Worm (Caenorhabditis elegans): Measurements from ENCODE around the gene nhr-70.

nhr-70 gene

ce11 chrV:18578306-18578705 is 38.1 kb upstream of the nhr-70 start:
- no peak for TF ChIP-seq elt-1 (tag; optimal IDR thresholded peaks at IDR 0.05)
- TF ChIP-seq pha-4 (tag; optimal IDR thresholded peaks at IDR 0.05): peak; percentile 42
- peak; percentile 48 for TF ChIP-seq pqm-1 (tag; optimal IDR thresholded peaks at IDR 0.05)
- TF ChIP-seq nhr-43 (tag; optimal IDR thresholded peaks at IDR 0.05; ENCODE audit: poor library complexity, severe bottlenecking): no peak
- peak; percentile 90 for TF ChIP-seq elt-2 (tag; optimal IDR thresholded peaks at IDR 0.05)

- TF ChIP-seq eor-1 (tag; optimal IDR thresholded peaks at IDR 0.05) (no peak), pqm-1 (tag; optimal IDR thresholded peaks at IDR 0.05) (no peak), unc-62 (GFP tag; optimal IDR thresholded peaks at IDR 0.05) (no peak), daf-12 (tag; optimal IDR thresholded peaks at IDR 0.05) (no peak), lsy-12 (tag; optimal IDR thresholded peaks at IDR 0.05) (no peak), egl-5 (tag; optimal IDR thresholded peaks at IDR 0.05) (no peak), nhr-25 (tag; optimal IDR thresholded peaks at IDR 0.05) (no peak), aly-2 (tag; optimal IDR thresholded peaks at IDR 0.05) (no peak), ama-1 (optimal IDR thresholded peaks at IDR 0.05) (no peak), sea-2 (GFP tag; optimal IDR thresholded peaks at IDR 0.05) (no peak), snpc-4 (tag; optimal IDR thresholded peaks at IDR 0.05) (no peak), mdl-1 (tag; optimal IDR thresholded peaks at IDR 0.05) (no peak)
Measured at ce11 chrV:18579684-18580083, 36.7 kb upstream of the nhr-70 start, which contains the start of gene Y51A2D.13. Gene Y51A2D.13, minus strand, starts transcription at chrV:18579784.

ce11 chrV:18581393-18582113 is 34.8 kb upstream of the nhr-70 start:
- TF ChIP-seq nhr-12 (tag; optimal IDR thresholded peaks at IDR 0.05) (no peak), lin-39 (tag; optimal IDR thresholded peaks at IDR 0.05) (peak; percentile 3)

DNA sequence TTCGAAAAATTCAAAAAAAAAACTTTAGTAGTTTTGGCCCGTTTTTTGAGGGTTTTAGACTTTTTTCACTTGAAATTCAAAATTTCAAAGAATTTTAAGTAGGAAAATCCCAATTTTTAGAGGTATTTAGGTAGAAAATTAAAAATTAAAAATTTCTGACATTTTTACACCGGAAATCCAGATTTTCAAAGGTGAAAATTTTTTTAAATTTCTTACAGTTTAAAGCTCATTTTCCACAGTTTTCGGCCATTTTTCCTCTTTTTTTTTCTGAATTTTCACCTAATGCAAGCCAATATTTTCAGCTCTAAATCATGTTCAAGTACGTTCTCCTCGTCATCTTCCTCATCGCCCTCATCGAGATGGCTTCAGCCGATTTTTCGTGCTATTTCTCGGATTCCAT is 34.0 kb upstream of the nhr-70 start, which contains the start of gene txt-14:
Gene txt-14 (plus strand): TSS at position 301 of the 400 bp plus-strand sequence.
- TF ChIP-seq nhr-43 (tag; optimal IDR thresholded peaks at IDR 0.05; ENCODE audit: poor library complexity, severe bottlenecking) (no peak), nhr-67 (tag; optimal IDR thresholded peaks at IDR 0.05) (no peak), ztf-11 (tag; optimal IDR thresholded peaks at IDR 0.05) (no peak), nhr-76 (tag; optimal IDR thresholded peaks at IDR 0.05) (no peak), sea-2 (GFP tag; optimal IDR thresholded peaks at IDR 0.05) (no peak), nhr-77 (tag; optimal IDR thresholded peaks at IDR 0.05) (no peak), nhr-23 (tag; optimal IDR thresholded peaks at IDR 0.05) (no peak), mml-1 (tag; optimal IDR thresholded peaks at IDR 0.05) (no peak), ceh-16 (tag; optimal IDR thresholded peaks at IDR 0.05) (no peak), mdl-1 (tag; optimal IDR thresholded peaks at IDR 0.05) (no peak), ama-1 (optimal IDR thresholded peaks at IDR 0.05) (no peak), nhr-12 (tag; optimal IDR thresholded peaks at IDR 0.05) (no peak), pha-4 (tag; optimal IDR thresholded peaks at IDR 0.05) (no peak), ceh-9 (tag; optimal IDR thresholded peaks at IDR 0.05) (no peak), fkh-10 (GFP tag; optimal IDR thresholded peaks at IDR 0.05) (no peak), snpc-4 (tag; optimal IDR thresholded peaks at IDR 0.05) (no peak), eor-1 (tag; optimal IDR thresholded peaks at IDR 0.05) (no peak)

DNA sequence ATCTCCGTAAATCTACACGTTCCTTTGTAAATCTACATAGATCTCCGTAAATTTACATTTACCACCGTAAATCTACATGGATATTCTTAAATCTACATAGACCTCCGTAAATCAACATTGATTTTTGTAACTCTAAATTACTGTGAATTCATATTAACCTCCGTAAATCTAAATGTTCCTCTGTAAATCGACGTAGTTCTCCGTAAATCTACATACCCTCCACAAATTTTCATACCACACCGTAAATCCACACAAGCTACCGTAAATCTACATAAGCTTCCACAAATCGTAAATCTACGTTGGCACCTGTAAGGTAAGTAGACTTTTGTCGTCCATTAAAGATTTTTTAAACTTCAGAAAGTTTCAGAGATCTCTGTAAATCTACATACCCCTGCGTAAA is 31.3 kb upstream of the nhr-70 start:
- TF ChIP-seq lsy-12 (tag; optimal IDR thresholded peaks at IDR 0.05) (no peak), mdl-1 (tag; optimal IDR thresholded peaks at IDR 0.05) (no peak), ceh-9 (tag; optimal IDR thresholded peaks at IDR 0.05) (no peak), sea-2 (GFP tag; optimal IDR thresholded peaks at IDR 0.05) (no peak), jun-1 (tag; optimal IDR thresholded peaks at IDR 0.05) (no peak), nhr-67 (tag; optimal IDR thresholded peaks at IDR 0.05) (no peak), nhr-28 (tag; optimal IDR thresholded peaks at IDR 0.05) (no peak), fkh-2 (tag; optimal IDR thresholded peaks at IDR 0.05) (no peak), fos-1 (tag; optimal IDR thresholded peaks at IDR 0.05) (no peak)

DNA sequence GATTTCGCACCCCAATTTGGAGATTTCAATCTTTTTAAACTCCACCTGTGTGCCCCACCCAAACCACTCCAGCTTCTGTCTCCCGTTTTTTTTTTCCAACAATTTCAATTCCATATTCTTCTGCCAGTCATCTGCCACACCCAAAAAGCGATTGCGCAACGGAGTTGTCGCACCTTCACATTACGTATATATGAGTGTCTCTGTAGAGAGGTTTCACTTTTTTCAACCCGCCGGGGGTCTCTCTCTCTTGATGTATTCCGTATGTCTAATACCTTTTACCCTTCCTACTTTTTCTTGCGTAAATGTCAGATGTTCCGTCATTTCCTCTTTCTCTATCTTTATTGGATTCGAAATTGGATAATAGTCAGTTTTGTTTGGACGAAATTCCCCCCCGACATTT is 29.4 kb upstream of the nhr-70 start:
- TF ChIP-seq nhr-25 (tag; optimal IDR thresholded peaks at IDR 0.05) (peak; percentile 11), nhr-76 (tag; optimal IDR thresholded peaks at IDR 0.05) (no peak)
